Fruit fly (Drosophila melanogaster): ENCODE data around the gene Gcna.
A peak's percentile ranks its signal among the peaks of the same experiment; 100 is the strongest.

DNA sequence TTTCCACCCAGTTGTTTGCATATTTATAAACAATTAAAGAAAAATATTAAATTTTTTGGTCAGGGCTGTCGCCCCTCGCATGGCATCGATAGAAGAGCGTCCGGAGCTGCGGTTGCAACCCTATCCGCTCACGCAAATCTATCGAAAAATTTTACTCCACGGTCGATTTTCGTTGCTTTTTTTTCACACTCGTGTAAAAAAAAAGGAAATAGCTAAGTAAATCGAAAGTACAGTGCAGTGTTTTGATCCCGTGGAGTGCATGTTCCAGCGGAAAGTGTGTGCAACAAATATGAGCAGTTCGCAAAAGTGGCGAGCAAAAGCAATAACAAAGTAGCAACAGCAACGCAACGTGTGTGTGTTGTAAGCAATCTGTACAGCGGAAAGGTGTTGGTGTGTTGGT lies 43.1 kb upstream of the Gcna start, which contains the start of the genes Edem1 and Rbcn-3B:
- TF ChIP-seq svp (GFP tag) (peak; percentile 67), fd59A (GFP tag; optimal IDR thresholded peaks at IDR 0.05) (no peak)

Measured in whole organism, prepupa.